Fruit fly (Drosophila melanogaster) whole organism, wandering third instar larva: ENCODE results near the gene Fst.
A peak's percentile ranks its signal among the peaks of the same experiment; 100 is the strongest.

Experiments
- Abd-B ChIP-seq: fragments of >200 bp; optimal IDR thresholded peaks from 2 replicates; lab custom pipeline; 2017; ENCODE audit warnings: missing biosample characterization, missing genetic modification characterization
- CG32264 ChIP-seq: fragments of 200-800 bp; sonication (Bioruptor generic); optimal IDR thresholded peaks from 2 replicates; lab custom pipeline; 2016; ENCODE audit warnings: missing biosample characterization, missing genetic modification characterization
- CG9705 ChIP-seq: fragments of 200-800 bp; sonication (Bioruptor generic); optimal IDR thresholded peaks from 2 replicates; lab custom pipeline; 2018; ENCODE audit warnings: missing biosample characterization, mild to moderate bottlenecking, missing genetic modification characterization
- CrebA ChIP-seq: fragments of 200-800 bp; sonication (Bioruptor generic); optimal IDR thresholded peaks from 2 replicates; lab custom pipeline; 2016; ENCODE audit warnings: missing biosample characterization, mild to moderate bottlenecking, missing genetic modification characterization, borderline replicate concordance
- Dfd ChIP-seq: fragments of >200 bp; optimal IDR thresholded peaks from 2 replicates; lab custom pipeline; 2017; ENCODE audit warnings: missing biosample characterization, missing genetic modification characterization
- Dif ChIP-seq: fragments of 200-275, 200-300 bp; sonication (Bioruptor generic); optimal IDR thresholded peaks from 2 replicates; lab custom pipeline; 2018; ENCODE audit warnings: missing biosample characterization, missing genetic modification characterization; ENCODE audit not compliant: partially characterized antibody
- GATAd ChIP-seq: sonication (Bioruptor generic); optimal IDR thresholded peaks from 2 replicates; lab custom pipeline; 2016; ENCODE audit warnings: missing biosample characterization, missing genetic modification characterization
- HLH106 ChIP-seq: fragments of 200-800 bp; optimal IDR thresholded peaks from 3 replicates; lab custom pipeline; 2019; ENCODE audit warnings: missing biosample characterization, mild to moderate bottlenecking, missing genetic modification characterization, moderate library complexity
- Hnf4 ChIP-seq: fragments of 200-800 bp; sonication (Bioruptor generic); optimal IDR thresholded peaks from 2 replicates; lab custom pipeline; 2016; ENCODE audit warnings: missing biosample characterization, mild to moderate bottlenecking, missing genetic modification characterization
- Hr78 ChIP-seq: fragments of >200 bp; optimal IDR thresholded peaks from 2 replicates; lab custom pipeline; 2017; ENCODE audit warnings: missing biosample characterization, missing genetic modification characterization
- Hr83 ChIP-seq: fragments of 200-300 bp; sonication (Bioruptor generic); optimal IDR thresholded peaks from 2 replicates; lab custom pipeline; 2016; ENCODE audit warnings: missing biosample characterization, mild to moderate bottlenecking, missing genetic modification characterization, moderate library complexity; ENCODE audit not compliant: poor library complexity, severe bottlenecking
- Jra ChIP-seq: sonication (Bioruptor generic); optimal IDR thresholded peaks from 2 replicates; lab custom pipeline; 2016; ENCODE audit warnings: missing biosample characterization, missing genetic modification characterization
- Mio ChIP-seq: sonication (Bioruptor generic); optimal IDR thresholded peaks from 2 replicates; lab custom pipeline; 2016; ENCODE audit warnings: missing biosample characterization, missing genetic modification characterization
- Myc ChIP-seq: fragments of >200 bp; optimal IDR thresholded peaks from 2 replicates; lab custom pipeline; 2017
- N ChIP-seq: fragments of >200 bp; optimal IDR thresholded peaks from 2 replicates; lab custom pipeline; 2018; ENCODE audit warnings: missing biosample characterization, missing external identifiers, missing genetic modification characterization
- OdsH ChIP-seq: fragments of 200-800 bp; sonication (Bioruptor generic); optimal IDR thresholded peaks from 2 replicates; lab custom pipeline; 2016; ENCODE audit warnings: missing biosample characterization, mild to moderate bottlenecking, missing genetic modification characterization
- Rel ChIP-seq, 2 experiments: fragments of 200-800 bp; sonication (Bioruptor generic) in 1 of 2; optimal IDR thresholded peaks; 2 replicates in 1 of 2; 3 replicates in 1 of 2; lab custom pipeline; 2016 to 2019; ENCODE audit warnings: mild to moderate bottlenecking in 2 of 2, missing biosample characterization in 2 of 2, missing genetic modification characterization in 2 of 2, moderate library complexity in 1 of 2
- Sp1 ChIP-seq: fragments of 200-800 bp; sonication (Bioruptor generic); optimal IDR thresholded peaks from 3 replicates; lab custom pipeline; 2019; ENCODE audit warnings: missing biosample characterization, mild to moderate bottlenecking, missing genetic modification characterization, moderate library complexity
- Vsx2 ChIP-seq: fragments of 200-300, 225-300 bp; sonication (Bioruptor generic); optimal IDR thresholded peaks from 2 replicates; lab custom pipeline; 2018; ENCODE audit warnings: missing biosample characterization, missing genetic modification characterization; ENCODE audit not compliant: partially characterized antibody
- br ChIP-seq: fragments of 200-800 bp; sonication (Bioruptor generic); optimal IDR thresholded peaks from 2 replicates; lab custom pipeline; 2016; ENCODE audit warnings: missing biosample characterization, missing genetic modification characterization
- brk ChIP-seq: fragments of 200-800 bp; sonication (Bioruptor generic); optimal IDR thresholded peaks from 2 replicates; lab custom pipeline; 2016; ENCODE audit warnings: missing biosample characterization, mild to moderate bottlenecking, missing genetic modification characterization
- dl ChIP-seq, 2 experiments: fragments of 175-275, 200-275 bp in 1 of 2; fragments of 200-275 bp in 1 of 2; sonication (Bioruptor generic); optimal IDR thresholded peaks; lab custom pipeline; 2018; ENCODE audit warnings: mild to moderate bottlenecking in 2 of 2, missing biosample characterization in 2 of 2, missing genetic modification characterization in 2 of 2, moderate library complexity in 2 of 2; ENCODE audit not compliant: partially characterized antibody in 2 of 2, insufficient read depth in 1 of 2
- dmrt93B ChIP-seq: fragments of 200-800 bp; sonication (Bioruptor generic); optimal IDR thresholded peaks from 2 replicates; lab custom pipeline; 2018; ENCODE audit warnings: missing biosample characterization, mild to moderate bottlenecking, missing genetic modification characterization
- dsf ChIP-seq: sonication (Bioruptor generic); optimal IDR thresholded peaks from 2 replicates; lab custom pipeline; 2016; ENCODE audit warnings: missing biosample characterization, missing genetic modification characterization, borderline replicate concordance
- ey ChIP-seq: fragments of 200-800 bp; sonication (Bioruptor generic); optimal IDR thresholded peaks from 2 replicates; lab custom pipeline; 2016; ENCODE audit warnings: missing biosample characterization, missing genetic modification characterization
- foxo ChIP-seq, 2 experiments: fragments of 200-800 bp; sonication (Bioruptor generic); optimal IDR thresholded peaks; 2 replicates in 1 of 2; 3 replicates in 1 of 2; lab custom pipeline; 2016 to 2017; ENCODE audit warnings: missing biosample characterization in 2 of 2, missing genetic modification characterization in 2 of 2
- fru ChIP-seq: fragments of 200-800 bp; sonication (Bioruptor generic); optimal IDR thresholded peaks from 3 replicates; lab custom pipeline; 2016; ENCODE audit warnings: missing biosample characterization, mild to moderate bottlenecking, missing genetic modification characterization
- h ChIP-seq: fragments of 200-800 bp; sonication (Bioruptor generic); optimal IDR thresholded peaks from 3 replicates; lab custom pipeline; 2016; ENCODE audit warnings: missing biosample characterization, mild to moderate bottlenecking, missing genetic modification characterization
- jim ChIP-seq: fragments of 175-275, 200-325 bp; sonication (Bioruptor generic); optimal IDR thresholded peaks from 2 replicates; lab custom pipeline; 2016; ENCODE audit warnings: missing biosample characterization, mild to moderate bottlenecking, missing genetic modification characterization
- lola ChIP-seq: fragments of >200 bp; optimal IDR thresholded peaks from 2 replicates; lab custom pipeline; 2017; ENCODE audit warnings: missing biosample characterization, missing genetic modification characterization
- pan ChIP-seq: fragments of >200 bp; optimal IDR thresholded peaks from 2 replicates; lab custom pipeline; 2017
- psq ChIP-seq: fragments of 200-800 bp; sonication (Bioruptor generic); optimal IDR thresholded peaks from 3 replicates; lab custom pipeline; 2017; ENCODE audit warnings: missing biosample characterization, mild to moderate bottlenecking, missing genetic modification characterization, moderate library complexity
- rgr ChIP-seq: fragments of 200-800 bp; sonication (Bioruptor generic); optimal IDR thresholded peaks from 3 replicates; lab custom pipeline; 2016; ENCODE audit warnings: missing biosample characterization, mild to moderate bottlenecking, missing genetic modification characterization
- sage ChIP-seq: fragments of 200-800 bp; sonication (Bioruptor generic); optimal IDR thresholded peaks from 2 replicates; lab custom pipeline; 2016; ENCODE audit warnings: missing biosample characterization, mild to moderate bottlenecking, missing genetic modification characterization
- sv ChIP-seq: fragments of 200-800 bp; sonication (Bioruptor generic); optimal IDR thresholded peaks from 3 replicates; lab custom pipeline; 2016; ENCODE audit warnings: missing biosample characterization, missing genetic modification characterization
- tai ChIP-seq: sonication (Bioruptor generic); optimal IDR thresholded peaks from 2 replicates; lab custom pipeline; 2016; ENCODE audit warnings: missing biosample characterization, missing genetic modification characterization
- usp ChIP-seq: fragments of >200 bp; optimal IDR thresholded peaks from 2 replicates; lab custom pipeline; 2017; ENCODE audit warnings: missing biosample characterization, missing genetic modification characterization
- woc ChIP-seq: sonication (Bioruptor generic); optimal IDR thresholded peaks from 2 replicates; lab custom pipeline; 2016; ENCODE audit warnings: missing biosample characterization, mild to moderate bottlenecking, missing genetic modification characterization

The Fst gene

DNA sequence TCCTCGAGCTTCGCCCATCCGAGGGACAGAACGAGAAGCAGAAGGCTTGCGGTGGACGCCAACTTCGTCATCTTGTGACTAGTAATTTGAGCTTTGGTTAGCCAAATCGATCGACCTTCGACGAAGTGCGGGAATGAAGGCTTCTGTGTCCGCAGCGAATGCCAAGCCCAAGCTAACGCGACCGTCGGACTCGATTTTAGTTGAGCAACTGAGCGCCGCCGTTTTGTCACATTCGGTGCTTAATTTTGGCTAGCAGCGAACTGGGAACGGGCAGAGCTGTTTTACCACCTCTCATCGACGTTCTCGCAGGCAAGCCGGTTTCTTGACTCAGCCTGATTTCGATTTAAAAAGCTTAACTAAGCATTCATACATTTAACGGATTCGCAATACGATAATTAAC lies 19.7 kb downstream of the Fst start:
- no peak for TF ChIP-seq dl (GFP tag; optimal IDR thresholded peaks at IDR 0.05; lab: Kevin White, UChicago; ENCODE audit: insufficient read depth in 1 of 2, partially characterized antibody in 2 of 2)
- TF ChIP-seq Jra: no peak

DNA sequence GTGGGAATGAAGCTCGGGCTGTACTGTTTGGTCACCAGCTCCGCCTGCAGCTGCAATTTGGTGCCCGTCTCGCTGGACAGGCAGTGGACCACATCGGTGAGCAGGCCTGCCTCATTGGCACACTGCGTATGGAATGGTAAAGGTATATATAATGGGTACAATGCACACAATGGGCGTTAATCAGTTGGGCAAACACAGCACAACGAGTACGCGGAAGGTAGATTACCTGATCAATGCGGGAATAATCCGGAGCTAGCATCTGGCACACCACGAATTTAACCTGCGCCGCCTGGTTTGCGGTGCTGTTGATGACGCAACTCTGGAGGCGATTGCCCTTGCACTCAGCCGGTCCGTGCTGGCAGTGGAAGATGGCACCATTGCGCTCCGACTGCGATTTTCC lies 20.5 kb downstream of the Fst start:
- peak; percentile 89 for TF ChIP-seq Hr83
- TF ChIP-seq Abd-B (GFP tag; lab: Kevin White, UChicago): no peak
- TF ChIP-seq, all 38 proteins: peak for 1

DNA sequence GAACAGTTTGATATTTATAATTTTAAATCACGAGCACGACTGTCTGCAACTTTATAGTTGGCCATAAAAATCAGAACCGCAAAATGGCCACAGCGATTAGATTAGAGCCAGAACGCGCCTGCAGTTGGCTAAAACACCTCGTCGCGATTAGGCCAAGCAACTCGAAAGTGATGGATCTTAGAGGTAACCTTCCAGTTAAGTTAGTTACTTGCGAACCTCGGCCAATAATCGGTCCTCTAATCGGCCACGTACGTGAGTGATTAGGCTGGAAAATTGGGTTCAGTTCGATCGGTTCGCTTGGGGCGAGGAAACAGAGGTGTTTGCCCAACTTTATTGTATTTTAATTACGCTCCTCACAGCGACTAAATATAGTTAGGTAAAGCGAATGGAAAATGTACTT lies 25.7 kb downstream of the Fst start:
- TF ChIP-seq lola (GFP tag; lab: Kevin White, UChicago) (no peak), CrebA (GFP tag; lab: Kevin White, UChicago) (no peak), dsf (GFP tag; lab: Kevin White, UChicago) (no peak), Jra (no peak), tai (no peak), psq (no peak), h (GFP tag; lab: Kevin White, UChicago) (no peak)

DNA sequence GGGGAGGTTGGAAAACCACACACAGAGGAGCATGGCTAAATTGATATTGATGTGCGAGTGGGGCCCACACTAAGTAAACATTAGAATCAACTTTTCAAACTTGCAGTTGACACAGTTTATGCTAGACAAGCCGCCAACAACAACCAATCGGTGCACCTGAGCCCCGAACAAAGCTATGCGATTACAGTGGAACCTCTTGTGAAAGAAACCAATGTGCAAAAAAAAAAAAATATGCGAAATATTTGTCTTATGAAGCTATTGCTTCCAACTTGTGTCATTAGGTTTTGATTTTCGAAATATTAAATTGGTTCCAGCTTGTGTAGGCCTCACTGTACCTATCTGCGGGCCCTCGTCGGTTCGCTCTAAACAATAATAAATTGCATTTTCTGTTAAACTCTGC lies 27.6 kb downstream of the Fst start:
- TF ChIP-seq sv (GFP tag; lab: Kevin White, UChicago): peak; percentile 7
- TF ChIP-seq HLH106 (tag; lab: Kevin White, UChicago): peak; percentile 48
- peak; percentile 46 for TF ChIP-seq Hnf4 (GFP tag; lab: Kevin White, UChicago)
- peak in 1 of 2 experiments; percentile 61 for TF ChIP-seq foxo (GFP tag; optimal IDR thresholded peaks at IDR 0.05; lab: Kevin White, UChicago)
- TF ChIP-seq dmrt93B (GFP tag; lab: Kevin White, UChicago): peak; percentile 44
- TF ChIP-seq Dif: no peak
- TF ChIP-seq rgr (GFP tag; lab: Kevin White, UChicago): peak; percentile 32
- TF ChIP-seq usp (GFP tag; lab: Kevin White, UChicago): no peak
- no peak for TF ChIP-seq Jra
- no peak for TF ChIP-seq psq
- TF ChIP-seq ey (GFP tag; lab: Kevin White, UChicago): peak; percentile 55
- peak; percentile 44 for TF ChIP-seq br (GFP tag; lab: Kevin White, UChicago)
- peak; percentile 57 for TF ChIP-seq h (GFP tag; lab: Kevin White, UChicago)
- TF ChIP-seq CG32264 (GFP tag; lab: Kevin White, UChicago): no peak
- TF ChIP-seq fru: peak; percentile 48
- peak; percentile 24 for TF ChIP-seq OdsH
- TF ChIP-seq Hr78 (GFP tag; lab: Kevin White, UChicago): no peak

DNA sequence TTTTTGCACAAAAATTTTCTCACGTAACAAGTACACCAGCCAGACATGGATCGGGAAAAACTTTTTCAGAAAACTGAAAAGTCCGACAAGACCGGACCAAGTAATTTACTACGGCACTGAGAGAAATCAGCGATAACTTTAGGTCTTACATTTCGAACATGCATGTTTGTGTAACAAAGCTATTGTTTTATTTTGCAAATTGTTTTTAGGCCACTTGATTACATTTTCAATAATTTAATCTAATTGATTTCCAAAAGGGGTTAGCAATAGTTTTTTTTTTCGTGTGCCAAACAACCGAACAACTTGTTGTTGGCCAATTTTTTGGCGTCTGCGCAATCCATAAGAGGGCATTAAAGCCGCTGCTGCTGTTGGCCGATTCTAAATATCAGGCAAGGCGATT lies 32.8 kb downstream of the Fst start:
- peak; percentile 74 for TF ChIP-seq Sp1 (GFP tag; lab: Kevin White, UChicago)
- peak; percentile 18 for TF ChIP-seq Jra
- TF ChIP-seq GATAd: no peak
- peak; percentile 71 for TF ChIP-seq woc
- TF ChIP-seq dsf (GFP tag; lab: Kevin White, UChicago): no peak
- no peak for TF ChIP-seq jim
- no peak for TF ChIP-seq Dfd (GFP tag; lab: Kevin White, UChicago)
- no peak for TF ChIP-seq N
- TF ChIP-seq Hr78 (GFP tag; lab: Kevin White, UChicago): no peak
- no peak for TF ChIP-seq Mio (GFP tag; lab: Kevin White, UChicago)
- peak; percentile 88 for TF ChIP-seq br (GFP tag; lab: Kevin White, UChicago)
- TF ChIP-seq Rel (GFP tag; optimal IDR thresholded peaks at IDR 0.05; lab: Kevin White, UChicago): peak; percentile 77
- no peak for TF ChIP-seq Rel (tag; optimal IDR thresholded peaks at IDR 0.05; lab: Kevin White, UChicago)
- TF ChIP-seq brk (GFP tag; lab: Kevin White, UChicago): peak; percentile 48
- peak; percentile 92 for TF ChIP-seq fru
- peak; percentile 84 for TF ChIP-seq rgr (GFP tag; lab: Kevin White, UChicago)
- no peak for TF ChIP-seq usp (GFP tag; lab: Kevin White, UChicago)
- peak; percentile 68 for TF ChIP-seq HLH106 (tag; lab: Kevin White, UChicago)
- no peak for TF ChIP-seq dl (GFP tag; optimal IDR thresholded peaks at IDR 0.05; lab: Kevin White, UChicago; ENCODE audit: insufficient read depth in 1 of 2, partially characterized antibody in 2 of 2)
- TF ChIP-seq Myc (lab: Kevin White, UChicago): no peak
- TF ChIP-seq lola (GFP tag; lab: Kevin White, UChicago): no peak
- no peak for TF ChIP-seq Dif
- peak; percentile 3 for TF ChIP-seq sv (GFP tag; lab: Kevin White, UChicago)
- peak; percentile 88 for TF ChIP-seq h (GFP tag; lab: Kevin White, UChicago)
- TF ChIP-seq Hnf4 (GFP tag; lab: Kevin White, UChicago): peak; percentile 86
- peak; percentile 26 for TF ChIP-seq CrebA (GFP tag; lab: Kevin White, UChicago)
- TF ChIP-seq ey (GFP tag; lab: Kevin White, UChicago): peak; percentile 87
- no peak for TF ChIP-seq CG9705 (GFP tag; lab: Kevin White, UChicago)
- peak; percentile 55 for TF ChIP-seq tai
- TF ChIP-seq Abd-B (GFP tag; lab: Kevin White, UChicago): no peak
- TF ChIP-seq foxo (GFP tag; optimal IDR thresholded peaks at IDR 0.05; lab: Kevin White, UChicago): peak; percentile 9 to 89
- TF ChIP-seq sage (GFP tag; lab: Kevin White, UChicago): peak; percentile 65
- no peak for TF ChIP-seq Hr83
- TF ChIP-seq Vsx2 (GFP tag; lab: Kevin White, UChicago): no peak
- peak; percentile 70 for TF ChIP-seq CG32264 (GFP tag; lab: Kevin White, UChicago)
- TF ChIP-seq pan (lab: Kevin White, UChicago): no peak
- peak; percentile 63 for TF ChIP-seq dmrt93B (GFP tag; lab: Kevin White, UChicago)
- TF ChIP-seq psq: peak; percentile 72
- peak; percentile 81 for TF ChIP-seq OdsH
